Worm (Caenorhabditis elegans) whole organism, L3 larva: ENCODE data around the gene C18H7.1.

Experiments
- R02D3.7 ChIP-seq: fragments of 150-350 bp; optimal IDR thresholded peaks from 2 replicates; lab custom pipeline; 2014; ENCODE audit warnings: missing biosample characterization, missing genetic modification characterization
- aly-2 ChIP-seq: fragments of 150-350 bp; optimal IDR thresholded peaks from 2 replicates; lab custom pipeline; 2014; ENCODE audit warnings: missing biosample characterization, missing genetic modification characterization
- ama-1 ChIP-seq: fragments of 150-350 bp; optimal IDR thresholded peaks from 2 replicates; lab custom pipeline; 2018
- ceh-16 ChIP-seq: sonication (generic microtip); optimal IDR thresholded peaks from 2 replicates; lab custom pipeline; 2017; ENCODE audit warnings: missing biosample characterization, missing genetic modification characterization
- ceh-28 ChIP-seq: fragments of 150-350 bp; optimal IDR thresholded peaks from 2 replicates; lab custom pipeline; 2014; ENCODE audit warnings: missing biosample characterization, missing genetic modification reagents, missing genetic modification characterization
- ceh-82 ChIP-seq: fragments of 150-350 bp; optimal IDR thresholded peaks from 2 replicates; lab custom pipeline; 2014; ENCODE audit warnings: missing biosample characterization, missing genetic modification characterization
- ceh-9 ChIP-seq: sonication (generic microtip); optimal IDR thresholded peaks from 2 replicates; lab custom pipeline; 2018; ENCODE audit warnings: missing biosample characterization, missing genetic modification characterization
- egl-27 ChIP-seq: sonication (generic microtip); optimal IDR thresholded peaks from 4 replicates; lab custom pipeline; 2017; ENCODE audit warnings: missing biosample characterization, missing genetic modification reagents, missing genetic modification characterization
- egl-5 ChIP-seq: fragments of 150-350 bp; optimal IDR thresholded peaks from 2 replicates; lab custom pipeline; 2017; ENCODE audit warnings: missing biosample characterization, missing genetic modification reagents, missing genetic modification characterization, inconsistent platforms
- elt-2 ChIP-seq: sonication (generic microtip); optimal IDR thresholded peaks from 2 replicates; lab custom pipeline; 2016; ENCODE audit warnings: missing genetic modification reagents, mild to moderate bottlenecking, missing genetic modification characterization, missing compliant biosample characterization
- elt-3 ChIP-seq, 3 experiments: fragments of 150-350 bp in 1 of 3; sonication (generic microtip) in 2 of 3; optimal IDR thresholded peaks; 2 replicates in 2 of 3; 4 replicates in 1 of 3; lab custom pipeline; 2014 to 2017; ENCODE audit warnings: missing biosample characterization in 3 of 3, missing genetic modification characterization in 3 of 3
- eor-1 ChIP-seq, 2 experiments: fragments of 150-350 bp; optimal IDR thresholded peaks; 2 replicates each; lab custom pipeline; 2014 to 2018; ENCODE audit warnings: missing biosample characterization in 2 of 2, missing genetic modification characterization in 2 of 2
- fkh-10 ChIP-seq: sonication (generic microtip); optimal IDR thresholded peaks from 2 replicates; lab custom pipeline; 2017; ENCODE audit warnings: missing biosample characterization, missing genetic modification reagents, missing genetic modification characterization
- fkh-2 ChIP-seq: fragments of 150-350 bp; optimal IDR thresholded peaks from 2 replicates; lab custom pipeline; 2014; ENCODE audit warnings: missing biosample characterization, missing genetic modification reagents, missing genetic modification characterization
- hmg-11 ChIP-seq: sonication (generic microtip); optimal IDR thresholded peaks from 2 replicates; lab custom pipeline; 2016; ENCODE audit warnings: missing genetic modification characterization, missing compliant biosample characterization
- jun-1 ChIP-seq: fragments of 150-350 bp; optimal IDR thresholded peaks from 2 replicates; lab custom pipeline; 2014; ENCODE audit warnings: missing biosample characterization, missing genetic modification reagents, missing genetic modification characterization
- lin-15B ChIP-seq: fragments of 150-350 bp; optimal IDR thresholded peaks from 2 replicates; lab custom pipeline; 2014; ENCODE audit warnings: missing biosample characterization, missing genetic modification characterization
- lin-39 ChIP-seq: fragments of 150-350 bp; optimal IDR thresholded peaks from 2 replicates; lab custom pipeline; 2018; ENCODE audit warnings: missing biosample characterization, missing genetic modification reagents, missing genetic modification characterization
- mdl-1 ChIP-seq: fragments of 150-350 bp; optimal IDR thresholded peaks from 2 replicates; lab custom pipeline; 2014; ENCODE audit warnings: missing biosample characterization, missing genetic modification characterization
- mml-1 ChIP-seq: fragments of 150-350 bp; sonication (generic microtip); optimal IDR thresholded peaks from 3 replicates; lab custom pipeline; 2014; ENCODE audit warnings: missing biosample characterization, missing genetic modification characterization
- nfya-1 ChIP-seq: sonication (generic microtip); optimal IDR thresholded peaks from 2 replicates; lab custom pipeline; 2017; ENCODE audit warnings: missing genetic modification characterization, mild to moderate bottlenecking, missing compliant biosample characterization, antibody characterized with exemption, moderate library complexity; ENCODE audit not compliant: insufficient read depth
- nhr-12 ChIP-seq: fragments of 150-350 bp; optimal IDR thresholded peaks from 2 replicates; lab custom pipeline; 2014; ENCODE audit warnings: missing biosample characterization, missing genetic modification characterization
- nhr-23 ChIP-seq: fragments of 150-350 bp; optimal IDR thresholded peaks from 2 replicates; lab custom pipeline; 2014; ENCODE audit warnings: missing biosample characterization, missing genetic modification reagents, missing genetic modification characterization
- nhr-237 ChIP-seq: fragments of 150-350 bp; optimal IDR thresholded peaks from 2 replicates; lab custom pipeline; 2014; ENCODE audit warnings: missing biosample characterization, missing genetic modification characterization
- nhr-25 ChIP-seq: sonication (generic microtip); optimal IDR thresholded peaks from 2 replicates; lab custom pipeline; 2017; ENCODE audit warnings: missing biosample characterization, missing genetic modification characterization
- nhr-28 ChIP-seq: fragments of 150-350 bp; optimal IDR thresholded peaks from 2 replicates; lab custom pipeline; 2014; ENCODE audit warnings: missing biosample characterization, missing genetic modification characterization
- nhr-43 ChIP-seq: sonication (generic microtip); optimal IDR thresholded peaks from 2 replicates; lab custom pipeline; 2016; ENCODE audit warnings: mild to moderate bottlenecking, missing genetic modification characterization, missing compliant biosample characterization; ENCODE audit not compliant: poor library complexity, severe bottlenecking
- nhr-67 ChIP-seq: fragments of 150-350 bp; optimal IDR thresholded peaks from 2 replicates; lab custom pipeline; 2014; ENCODE audit warnings: missing biosample characterization, missing genetic modification characterization
- nhr-76 ChIP-seq: fragments of 150-350 bp; sonication (generic microtip); optimal IDR thresholded peaks from 5 replicates; lab custom pipeline; 2014; ENCODE audit warnings: missing biosample characterization, missing genetic modification characterization
- nhr-77 ChIP-seq: fragments of 150-350 bp; optimal IDR thresholded peaks from 2 replicates; lab custom pipeline; 2014; ENCODE audit warnings: missing biosample characterization, missing genetic modification characterization
- pha-4 ChIP-seq: fragments of 150-350 bp; optimal IDR thresholded peaks from 2 replicates; lab custom pipeline; 2014; ENCODE audit warnings: missing biosample characterization, missing genetic modification reagents, missing genetic modification characterization
- pqm-1 ChIP-seq: fragments of 150-350 bp; optimal IDR thresholded peaks from 2 replicates; lab custom pipeline; 2017; ENCODE audit warnings: missing biosample characterization, missing genetic modification characterization, inconsistent platforms
- sea-2 ChIP-seq: fragments of 150-350 bp; sonication (generic microtip); optimal IDR thresholded peaks from 4 replicates; lab custom pipeline; 2014; ENCODE audit warnings: missing biosample characterization, missing genetic modification reagents, missing genetic modification characterization
- snpc-4 ChIP-seq: fragments of 150-350 bp; optimal IDR thresholded peaks from 2 replicates; lab custom pipeline; 2014; ENCODE audit warnings: missing biosample characterization, missing genetic modification characterization
- tbx-2 ChIP-seq: sonication (generic microtip); optimal IDR thresholded peaks from 2 replicates; lab custom pipeline; 2016; ENCODE audit warnings: mild to moderate bottlenecking, missing genetic modification characterization, missing compliant biosample characterization
- unc-62 ChIP-seq: fragments of 150-350 bp; sonication (generic microtip); optimal IDR thresholded peaks from 4 replicates; lab custom pipeline; 2014; ENCODE audit warnings: missing biosample characterization, missing genetic modification reagents, missing genetic modification characterization
- zag-1 ChIP-seq: fragments of 150-350 bp; optimal IDR thresholded peaks from 2 replicates; lab custom pipeline; 2014; ENCODE audit warnings: missing biosample characterization, missing genetic modification characterization

The C18H7.1 gene

ce11 chrIV:664122-664521, 48.8 kb downstream of the C18H7.1 start:
- peak; percentile 49 for TF ChIP-seq hmg-11 (tag; lab: Kevin White, UChicago)
- no peak for TF ChIP-seq elt-2 (tag; lab: Kevin White, UChicago)
- TF ChIP-seq nhr-28 (tag; lab: Kevin White, UChicago): no peak
- TF ChIP-seq ceh-16: no peak
- no peak for TF ChIP-seq nhr-67
- peak; percentile 30 for TF ChIP-seq lin-39 (tag; lab: Kevin White, UChicago)
- TF ChIP-seq nhr-25: peak; percentile 63
- TF ChIP-seq ceh-82 (tag; lab: Kevin White, UChicago): no peak
- peak; percentile 7 for TF ChIP-seq egl-27
- no peak for TF ChIP-seq nhr-12
- no peak for TF ChIP-seq nfya-1 (tag; lab: Kevin White, UChicago)
- TF ChIP-seq unc-62 (GFP tag; lab: Kevin White, UChicago): peak; percentile 76
- no peak for TF ChIP-seq sea-2 (GFP tag; lab: Kevin White, UChicago)
- TF ChIP-seq zag-1: no peak
- TF ChIP-seq elt-3 (tag; optimal IDR thresholded peaks at IDR 0.05; lab: Kevin White, UChicago): no peak
- TF ChIP-seq aly-2: no peak
- TF ChIP-seq egl-5: no peak
- TF ChIP-seq nhr-23: no peak
- no peak for TF ChIP-seq jun-1 (tag; lab: Kevin White, UChicago)
- no peak for TF ChIP-seq pqm-1 (tag; lab: Kevin White, UChicago)
- TF ChIP-seq mdl-1 (tag; lab: Kevin White, UChicago): no peak
- peak; percentile 23 for TF ChIP-seq ceh-28
- TF ChIP-seq nhr-237 (tag; lab: Kevin White, UChicago): no peak
- peak; percentile 18 for TF ChIP-seq snpc-4 (tag; lab: Kevin White, UChicago)
- TF ChIP-seq nhr-43: no peak

- TF ChIP-seq nhr-77 (no peak), snpc-4 (tag; lab: Kevin White, UChicago) (no peak), fkh-10 (no peak), nhr-23 (no peak), egl-5 (no peak), ceh-16 (no peak), lin-39 (tag; lab: Kevin White, UChicago) (no peak), lin-15B (no peak), mml-1 (tag; lab: Kevin White, UChicago) (no peak)
These were observed 49.9 kb downstream of the C18H7.1 start, which contains the start of gene K11H12.7 for ce11 chrIV:665225-665624. K11H12.7 (plus strand) TSS chrIV:665525.

ce11 chrIV:666991-667390, 51.6 kb downstream of the C18H7.1 start, which contains the start of gene K11H12.6:
K11H12.6 (plus strand) TSS chrIV:667291.
- TF ChIP-seq aly-2 (no peak), nhr-76 (tag; lab: Kevin White, UChicago) (no peak), fkh-10 (no peak), egl-5 (no peak), fkh-2 (no peak), nhr-12 (no peak), eor-1 (tag; optimal IDR thresholded peaks at IDR 0.05; lab: Kevin White, UChicago) (no peak), ceh-16 (no peak), unc-62 (GFP tag; lab: Kevin White, UChicago) (no peak), nhr-23 (no peak), ceh-9 (tag; lab: Kevin White, UChicago) (no peak), nhr-43 (no peak), nhr-77 (no peak), snpc-4 (tag; lab: Kevin White, UChicago) (no peak), mml-1 (tag; lab: Kevin White, UChicago) (no peak), pha-4 (tag; lab: Kevin White, UChicago) (no peak), nhr-237 (tag; lab: Kevin White, UChicago) (no peak), ama-1 (lab: Kevin White, UChicago) (no peak)
- TF ChIP-seq, all 47 proteins: peak for 0

ce11 chrIV:670455-670854, 55.1 kb downstream of the C18H7.1 start, which contains the start of gene K11H12.11:
K11H12.11 (minus strand) TSS chrIV:670555.
- no peak for TF ChIP-seq R02D3.7
- TF ChIP-seq elt-3 (tag; optimal IDR thresholded peaks at IDR 0.05; lab: Kevin White, UChicago): no peak
- no peak for TF ChIP-seq nhr-43
- no peak for TF ChIP-seq fkh-2
- TF ChIP-seq nhr-76 (tag; lab: Kevin White, UChicago): no peak
- TF ChIP-seq tbx-2 (tag; lab: Kevin White, UChicago): no peak
- TF ChIP-seq, all 47 proteins: peak for 0
